Worm (Caenorhabditis elegans): ENCODE results near the gene his-61.
A peak's percentile ranks its signal among the peaks of the same experiment; 100 is the strongest.
"Not testable (repeated sequence)": the region's sequence is repeated elsewhere in the genome, so short reads cannot be mapped to it uniquely, and the experiment has no call there.

Gene his-61

ce11 chrIV:7487554-7488456, 1.8 kb upstream of the his-61 start, which contains the start of the genes his-60 and his-59 (continued):
- TF ChIP-seq attf-6 (GFP tag; IDR thresholded peaks at IDR 0.05) = peak; percentile 81
- 0 out of 2 replicates have a peak, but pooled peaks have one; percentile 18 for TF ChIP-seq C17E4.6 (GFP tag; IDR thresholded peaks at IDR 0.05)
- peak; percentile 9 for TF ChIP-seq attf-5 (GFP tag; optimal IDR thresholded peaks at IDR 0.05)
- TF ChIP-seq madf-6 (GFP tag; IDR thresholded peaks at IDR 0.05) = peak; percentile 72
- peak; percentile 82 for TF ChIP-seq Y95B8A.8 (GFP tag; IDR thresholded peaks at IDR 0.05)
- TF ChIP-seq ztf-18 (tag; optimal IDR thresholded peaks at IDR 0.05) = peak; percentile 35
- peak; percentile 95 for TF ChIP-seq lin-26 (GFP tag; IDR thresholded peaks at IDR 0.05)
- no peak for TF ChIP-seq hlh-26 (GFP tag; conservative IDR thresholded peaks at IDR 0.05)
- peak; percentile 39; the same call in 1 of the 2 replicates for TF ChIP-seq D2030.7 (GFP tag; IDR thresholded peaks at IDR 0.05)
- TF ChIP-seq attf-3 (GFP tag; conservative IDR thresholded peaks at IDR 0.05) = 0 out of 2 replicates have a peak, but pooled peaks have one; percentile 7
- TF ChIP-seq chd-7 (tag; optimal IDR thresholded peaks at IDR 0.05) = no peak
- TF ChIP-seq die-1 (tag; optimal IDR thresholded peaks at IDR 0.05) = peak; percentile 43

- TF ChIP-seq F49E8.2 (tag; optimal IDR thresholded peaks at IDR 0.05; ENCODE audit: insufficient read depth) (peak; percentile 49), ama-1 (GFP tag; optimal IDR thresholded peaks at IDR 0.05) (peak; percentile 32 to 33), snpc-4 (tag; optimal IDR thresholded peaks at IDR 0.05) (peak in 1 of 4 experiments; percentile 43), lin-54 (GFP tag; optimal IDR thresholded peaks at IDR 0.05) (peak; percentile 47), rec-8 (tag; optimal IDR thresholded peaks at IDR 0.05) (peak in 1 of 2 experiments; percentile 38), hrde-1 (tag; optimal IDR thresholded peaks at IDR 0.05; ENCODE audit: borderline replicate concordance) (peak; percentile 92), lsl-1 (GFP tag; optimal IDR thresholded peaks at IDR 0.05) (peak; percentile 31), snpc-1.3 (tag; optimal IDR thresholded peaks at IDR 0.05; ENCODE audit: insufficient read depth) (peak; percentile 2), ceh-40 (GFP tag; IDR thresholded peaks at IDR 0.05) (0 out of 2 replicates have a peak, but pooled peaks have one; percentile 3), egrh-3 (GFP tag; IDR thresholded peaks at IDR 0.05) (peak; percentile 40; the same call in 1 of the 2 replicates), B0336.3 (GFP tag; IDR thresholded peaks at IDR 0.05) (0 out of 2 replicates have a peak, but pooled peaks have one; percentile 34), Y95B8A.8 (GFP tag; IDR thresholded peaks at IDR 0.05) (peak; percentile 51; the same call in 1 of the 2 replicates), sea-2 (GFP tag; IDR thresholded peaks at IDR 0.05) (0 out of 2 replicates have a peak, but pooled peaks have one; percentile 69), snpc-3.4 (tag; optimal IDR thresholded peaks at IDR 0.05) (peak; percentile 49), Y79H2A.3 (GFP tag; conservative IDR thresholded peaks at IDR 0.05) (peak; percentile 49; the same call in 1 of the 2 replicates), rcor-1 (GFP tag; IDR thresholded peaks at IDR 0.05) (peak; percentile 25; the same call in 1 of the 2 replicates), egl-44 (GFP tag; IDR thresholded peaks at IDR 0.05) (peak; percentile 53; the same call in 1 of the 2 replicates), ekl-4 (GFP tag; IDR thresholded peaks at IDR 0.05) (peak; percentile 37; the same call in 1 of the 2 replicates), lin-26 (GFP tag; IDR thresholded peaks at IDR 0.05) (peak; percentile 87), cebp-1 (tag; optimal IDR thresholded peaks at IDR 0.05) (peak; percentile 5)
- TF ChIP-seq ama-1 (optimal IDR thresholded peaks at IDR 0.05); snpc-4 (GFP tag; optimal IDR thresholded peaks at IDR 0.05); cebp-1 (GFP tag; IDR thresholded peaks at IDR 0.05): not testable (repeated sequence)
Observed at ce11 chrIV:7485565-7486200, 334 bp downstream of the his-61 start.

Measured in whole organism, young adult.